Fruit fly (Drosophila melanogaster): ENCODE measurements around the gene IFT46.
A peak's percentile ranks its signal among the peaks of the same experiment; 100 is the strongest.

Gene IFT46

dm6 chr2L:18571724-18572427, 44.0 kb downstream of the IFT46 start (continued):
- TF ChIP-seq CG6813 (GFP tag; optimal IDR thresholded peaks at IDR 0.05) (no peak), Opbp (GFP tag; IDR thresholded peaks at IDR 0.05; ENCODE audit: partially characterized antibody) (peak; percentile 32; the same call in 1 of the 3 replicates), Jarid2 (GFP tag; optimal IDR thresholded peaks at IDR 0.05) (peak; percentile 98), CG11247 (GFP tag; IDR thresholded peaks at IDR 0.05) (no peak), ranshi (GFP tag; IDR thresholded peaks at IDR 0.05) (no peak), CG17612 (GFP tag; IDR thresholded peaks at IDR 0.05) (no peak), MESR4 (GFP tag; optimal IDR thresholded peaks at IDR 0.05) (no peak), CG32772 (GFP tag; IDR thresholded peaks at IDR 0.05) (no peak), crc (GFP tag; optimal IDR thresholded peaks at IDR 0.05) (no peak), dm (GFP tag; optimal IDR thresholded peaks at IDR 0.05) (no peak), CG3847 (GFP tag; IDR thresholded peaks at IDR 0.05) (no peak), CG9609 (GFP tag; optimal IDR thresholded peaks at IDR 0.05) (peak; percentile 8), ac (GFP tag; optimal IDR thresholded peaks at IDR 0.05) (no peak), emc (GFP tag; optimal IDR thresholded peaks at IDR 0.05) (no peak), NFAT (GFP tag; IDR thresholded peaks at IDR 0.05) (peak; percentile 33; the same call in 1 of the 2 replicates), tap (tag; optimal IDR thresholded peaks at IDR 0.05) (no peak), Atf-2 (GFP tag; optimal IDR thresholded peaks at IDR 0.05) (no peak), oc (tag; optimal IDR thresholded peaks at IDR 0.05) (no peak), CG34422 (GFP tag; IDR thresholded peaks at IDR 0.05) (peak; percentile 40; the same call in 1 of the 3 replicates), lab (GFP tag; optimal IDR thresholded peaks at IDR 0.05) (peak; percentile 20), CG17359 (tag; optimal IDR thresholded peaks at IDR 0.05) (peak; percentile 10), Dp (GFP tag; optimal IDR thresholded peaks at IDR 0.05) (no peak), CG31224 (GFP tag; IDR thresholded peaks at IDR 0.05) (no peak), CG12219 (GFP tag; optimal IDR thresholded peaks at IDR 0.05) (no peak), mld (GFP tag; IDR thresholded peaks at IDR 0.05; ENCODE audit: partially characterized antibody) (no peak), pb (GFP tag; optimal IDR thresholded peaks at IDR 0.05) (no peak), Tbp (GFP tag; optimal IDR thresholded peaks at IDR 0.05) (no peak), CG8944 (GFP tag; optimal IDR thresholded peaks at IDR 0.05) (no peak), nerfin-1 (tag; optimal IDR thresholded peaks at IDR 0.05) (no peak), cwo (GFP tag; optimal IDR thresholded peaks at IDR 0.05) (peak; percentile 41), ash1 (GFP tag; optimal IDR thresholded peaks at IDR 0.05) (no peak), zen (tag; optimal IDR thresholded peaks at IDR 0.05) (no peak), CG14965 (GFP tag; optimal IDR thresholded peaks at IDR 0.05; ENCODE audit: borderline replicate concordance) (no peak), Bgb (GFP tag; IDR thresholded peaks at IDR 0.05; ENCODE audit: partially characterized antibody) (peak; percentile 67), bcd (GFP tag; optimal IDR thresholded peaks at IDR 0.05) (peak; percentile 19), sc (optimal IDR thresholded peaks at IDR 0.05) (no peak), sc (GFP tag; optimal IDR thresholded peaks at IDR 0.05) (no peak), Lpt (GFP tag; optimal IDR thresholded peaks at IDR 0.05) (no peak), tio (GFP tag; optimal IDR thresholded peaks at IDR 0.05) (no peak), CG11398 (GFP tag; optimal IDR thresholded peaks at IDR 0.05) (no peak), CG3838 (GFP tag; optimal IDR thresholded peaks at IDR 0.05) (no peak), mirr (GFP tag; optimal IDR thresholded peaks at IDR 0.05) (no peak), ATbp (GFP tag; optimal IDR thresholded peaks at IDR 0.05) (no peak), CG17912 (GFP tag; optimal IDR thresholded peaks at IDR 0.05) (no peak), CG2712 (tag; optimal IDR thresholded peaks at IDR 0.05) (no peak), phol (tag; optimal IDR thresholded peaks at IDR 0.05) (no peak), CrebB (tag; optimal IDR thresholded peaks at IDR 0.05) (no peak), HHEX (GFP tag; optimal IDR thresholded peaks at IDR 0.05) (no peak), fru (optimal IDR thresholded peaks at IDR 0.05) (no peak), her (GFP tag; optimal IDR thresholded peaks at IDR 0.05) (peak; percentile 45)
